Worm (Caenorhabditis elegans): ENCODE measurements around the gene hsp-17.

ce11 chrV:8358702-8359101 is 27.0 kb downstream of the hsp-17 start:
- no peak for TF ChIP-seq nhr-102 (tag; optimal IDR thresholded peaks at IDR 0.05)
- no peak for TF ChIP-seq ceh-82 (tag; optimal IDR thresholded peaks at IDR 0.05)
- no peak for TF ChIP-seq ZK337.2 (GFP tag; IDR thresholded peaks at IDR 0.05)

Data from whole organism, L4 larva.